Fruit fly (Drosophila melanogaster) whole organism: Measurements from ENCODE around the gene wts.

Source experiments
- CG8478 ChIP-seq: fragments of >200 bp; optimal IDR thresholded peaks from 2 replicates; lab custom pipeline; 2018; ENCODE audit warnings: inconsistent platforms
- EcR ChIP-seq, 2 experiments: fragments of >200 bp; optimal IDR thresholded peaks; 2 replicates each; lab custom pipeline; 2017; ENCODE audit warnings: missing biosample characterization in 2 of 2, missing genetic modification characterization in 2 of 2, missing genetic modification reagents in 2 of 2
- pan ChIP-seq: fragments of >200 bp; optimal IDR thresholded peaks from 2 replicates; lab custom pipeline; 2017
- psq ChIP-seq: fragments of >200 bp; optimal IDR thresholded peaks from 2 replicates; lab custom pipeline; 2017
- usp ChIP-seq: fragments of >200 bp; optimal IDR thresholded peaks from 2 replicates; lab custom pipeline; 2017; ENCODE audit warnings: missing biosample characterization, missing genetic modification characterization, mixed read lengths

DNA sequence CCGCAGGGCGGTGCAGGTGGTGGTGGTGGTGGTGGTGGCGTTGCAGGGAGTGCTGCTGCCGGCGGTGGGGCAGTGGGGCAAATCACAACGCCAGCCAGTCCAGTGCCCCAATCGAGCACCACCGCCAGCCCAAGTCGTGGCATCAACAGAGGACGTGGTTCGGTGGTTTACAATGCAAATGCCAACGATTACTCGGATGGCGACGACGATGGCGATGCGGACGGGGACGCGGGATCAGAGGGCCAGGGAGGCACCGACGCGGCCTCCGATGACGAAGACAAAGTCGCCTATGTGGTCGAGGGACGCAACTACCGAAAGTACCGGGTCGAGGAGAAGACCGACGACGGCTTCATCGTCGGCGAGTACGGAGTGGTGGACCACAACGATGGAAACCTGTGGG, 34.3 kb upstream of the wts start:
- TF ChIP-seq psq (no peak), pan (lab: Kevin White, UChicago) (no peak), usp (GFP tag; lab: Kevin White, UChicago) (no peak), EcR (GFP tag; optimal IDR thresholded peaks at IDR 0.05; lab: Kevin White, UChicago) (no peak), CG8478 (no peak)
